Worm (Caenorhabditis elegans): ENCODE data around the gene sma-10.

DNA sequence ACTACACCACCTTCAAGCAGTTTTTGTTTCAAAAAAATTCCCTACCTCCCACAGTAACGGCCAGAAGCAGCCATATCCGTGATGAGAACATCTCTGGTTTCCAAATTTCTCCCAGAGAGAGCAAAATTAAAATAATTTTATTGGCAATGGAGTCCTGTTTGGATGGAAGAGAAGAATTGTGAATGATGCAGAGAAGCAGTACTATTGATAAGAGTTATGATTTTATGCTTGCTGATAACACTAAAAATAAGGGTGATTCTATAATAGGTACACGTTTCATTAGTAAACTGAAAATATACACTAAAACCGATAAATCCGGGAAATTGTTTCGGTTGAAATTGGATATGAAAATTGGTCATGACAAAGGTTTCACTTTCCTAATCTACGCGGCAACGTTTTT lies 46.2 kb downstream of the sma-10 start, which contains the start of gene dsc-4:
- no peak for TF ChIP-seq ceh-45 (GFP tag; IDR thresholded peaks at IDR 0.05)
- no peak for TF ChIP-seq gmeb-2 (tag; optimal IDR thresholded peaks at IDR 0.05)
- no peak for TF ChIP-seq nfya-1 (tag; optimal IDR thresholded peaks at IDR 0.05)

Data from whole organism, late embryonic.